Fruit fly (Drosophila melanogaster) whole organism, embryonic: ENCODE results near the gene CG12723.
A peak's percentile ranks its signal among the peaks of the same experiment; 100 is the strongest.

Experiments
- Aef1 ChIP-seq: fragments of 200-800 bp; sonication (Bioruptor generic); IDR thresholded peaks from 3 replicates; pipeline ENCODE4 v1.3.6; 2022; ENCODE audit warnings: missing biosample characterization, missing genetic modification characterization
- C15 ChIP-seq: fragments of 200-800 bp; sonication (Bioruptor generic); IDR thresholded peaks from 3 replicates; pipeline ENCODE4 v1.3.6; 2022; ENCODE audit warnings: missing biosample characterization, missing genetic modification characterization
- CG12659 ChIP-seq: fragments of 200-800 bp; sonication (Bioruptor generic); optimal IDR thresholded peaks from 3 replicates; lab custom pipeline; 2017; ENCODE audit warnings: mild to moderate bottlenecking, missing biosample characterization, missing genetic modification reagents, missing genetic modification characterization
- CG12769 ChIP-seq: fragments of 200-800 bp; sonication (Bioruptor generic); optimal IDR thresholded peaks from 2 replicates; lab custom pipeline; 2019; ENCODE audit warnings: missing biosample characterization, mild to moderate bottlenecking, missing genetic modification characterization, moderate library complexity
- CG14860 ChIP-seq: fragments of 200-800 bp; sonication (Bioruptor generic); IDR thresholded peaks from 3 replicates; pipeline ENCODE4 v1.3.6; 2022; ENCODE audit warnings: missing biosample characterization, missing genetic modification characterization; ENCODE audit not compliant: partially characterized antibody
- CG1602 ChIP-seq: fragments of 200-800 bp; sonication (Bioruptor generic); optimal IDR thresholded peaks from 3 replicates; lab custom pipeline; 2016; ENCODE audit warnings: missing biosample characterization, missing genetic modification characterization
- CG16813 ChIP-seq: fragments of 200-800 bp; sonication (Bioruptor generic); IDR thresholded peaks from 3 replicates; pipeline ENCODE4 v1.3.6; 2022; ENCODE audit warnings: missing biosample characterization, missing genetic modification characterization; ENCODE audit not compliant: partially characterized antibody
- CG17186 ChIP-seq: fragments of 200-800 bp; sonication (Bioruptor generic); optimal IDR thresholded peaks from 3 replicates; lab custom pipeline; 2017; ENCODE audit warnings: missing biosample characterization, missing genetic modification reagents, missing genetic modification characterization
- CG17829 ChIP-seq: fragments of 200-800 bp; optimal IDR thresholded peaks from 2 replicates; lab custom pipeline; 2019; ENCODE audit warnings: missing biosample characterization, mild to moderate bottlenecking, missing genetic modification characterization, moderate library complexity
- CG2199 ChIP-seq: fragments of 200-800 bp; sonication (Bioruptor generic); IDR thresholded peaks from 3 replicates; pipeline ENCODE4 v1.3.6; 2022; ENCODE audit warnings: missing biosample characterization, missing genetic modification characterization
- CG32767 ChIP-seq: fragments of 200-800 bp; sonication (Bioruptor generic); IDR thresholded peaks from 2 replicates; pipeline ENCODE4 v1.3.6; 2022; ENCODE audit warnings: missing biosample characterization, missing genetic modification characterization
- CG4404 ChIP-seq: fragments of 200-800 bp; sonication (Bioruptor generic); IDR thresholded peaks from 2 replicates; pipeline ENCODE4 v1.3.6; 2022; ENCODE audit warnings: missing biosample characterization, missing genetic modification characterization
- CG4707 ChIP-seq: fragments of 200-800 bp; sonication (Bioruptor generic); optimal IDR thresholded peaks from 2 replicates; lab custom pipeline; 2018; ENCODE audit warnings: missing biosample characterization, mild to moderate bottlenecking, missing genetic modification characterization, moderate library complexity
- CG5245 ChIP-seq: fragments of 200-800 bp; sonication (Bioruptor generic); optimal IDR thresholded peaks from 3 replicates; lab custom pipeline; 2016; ENCODE audit warnings: missing biosample characterization, missing genetic modification characterization
- CG6175 ChIP-seq: fragments of 200-800 bp; sonication (Bioruptor generic); IDR thresholded peaks from 3 replicates; pipeline ENCODE4 v1.3.6; 2022; ENCODE audit warnings: missing biosample characterization, missing genetic modification characterization
- CG6689 ChIP-seq: fragments of 200-800 bp; sonication (Bioruptor generic); IDR thresholded peaks from 2 replicates; pipeline ENCODE4 v1.3.6; 2022; ENCODE audit warnings: missing biosample characterization, missing genetic modification characterization
- CG8478 ChIP-seq: fragments of >200 bp; optimal IDR thresholded peaks from 2 replicates; lab custom pipeline; 2018
- CG8924 ChIP-seq: fragments of 200-800 bp; optimal IDR thresholded peaks from 3 replicates; lab custom pipeline; 2019; ENCODE audit warnings: missing biosample characterization, mild to moderate bottlenecking, missing genetic modification characterization, moderate library complexity
- CG9817 ChIP-seq: fragments of 200-800 bp; sonication (Bioruptor generic); optimal IDR thresholded peaks from 2 replicates; lab custom pipeline; 2018; ENCODE audit warnings: missing biosample characterization, mild to moderate bottlenecking, missing genetic modification characterization, moderate library complexity
- CG9876 ChIP-seq: fragments of 200-800 bp; sonication (Bioruptor generic); optimal IDR thresholded peaks from 2 replicates; lab custom pipeline; 2016; ENCODE audit warnings: missing biosample characterization, missing genetic modification characterization
- CG9932 ChIP-seq: fragments of 200-800 bp; sonication (Bioruptor generic); IDR thresholded peaks from 2 replicates; pipeline ENCODE4 v1.3.6; 2022; ENCODE audit warnings: missing biosample characterization, missing genetic modification characterization
- D19A ChIP-seq: fragments of 200-800 bp; optimal IDR thresholded peaks from 3 replicates; lab custom pipeline; 2019; ENCODE audit warnings: missing biosample characterization, mild to moderate bottlenecking, missing genetic modification characterization, moderate library complexity
- E2f2 ChIP-seq: fragments of 200-800 bp; sonication (Bioruptor generic); IDR thresholded peaks from 2 replicates; pipeline ENCODE4 v1.3.6; 2022; ENCODE audit warnings: missing biosample characterization, missing genetic modification characterization
- ERR ChIP-seq: fragments of 200-800 bp; sonication (Bioruptor generic); optimal IDR thresholded peaks from 2 replicates; lab custom pipeline; 2016; ENCODE audit warnings: missing biosample characterization, missing genetic modification characterization
- HLHmδ ChIP-seq: fragments of 200-800 bp; sonication (Bioruptor generic); optimal IDR thresholded peaks from 2 replicates; lab custom pipeline; 2018; ENCODE audit warnings: missing biosample characterization, mild to moderate bottlenecking, missing genetic modification characterization, moderate library complexity
- Hsf ChIP-seq: fragments of 200-800 bp; sonication (Bioruptor generic); optimal IDR thresholded peaks from 3 replicates; lab custom pipeline; 2016; ENCODE audit warnings: missing biosample characterization, missing genetic modification characterization
- Jarid2 ChIP-seq: fragments of 200-800 bp; sonication (Bioruptor generic); optimal IDR thresholded peaks from 3 replicates; lab custom pipeline; 2017; ENCODE audit warnings: mild to moderate bottlenecking, missing biosample characterization, missing genetic modification reagents, missing genetic modification characterization
- Med ChIP-seq: fragments of 200-800 bp; sonication (Bioruptor generic); peaks from one replicate; lab custom pipeline; 2016; ENCODE audit warnings: missing biosample characterization, missing genetic modification characterization, mild to moderate bottlenecking, inconsistent platforms, moderate library complexity
- NFAT ChIP-seq: fragments of 200-800 bp; sonication (Bioruptor generic); IDR thresholded peaks from 2 replicates; pipeline ENCODE4 v1.3.6; 2022; ENCODE audit warnings: missing biosample characterization, missing genetic modification characterization
- abd-A ChIP-seq: fragments of 200-800 bp; sonication (Bioruptor generic); optimal IDR thresholded peaks from 3 replicates; lab custom pipeline; 2019; ENCODE audit warnings: missing biosample characterization, mild to moderate bottlenecking, missing genetic modification characterization, moderate library complexity
- aop ChIP-seq: fragments of 200-800 bp; sonication (Bioruptor generic); IDR thresholded peaks from 2 replicates; pipeline ENCODE4 v1.3.6; 2022; ENCODE audit warnings: missing biosample characterization, missing genetic modification characterization
- ase ChIP-seq: fragments of 200-800 bp; sonication (Bioruptor generic); IDR thresholded peaks from 3 replicates; pipeline ENCODE4 v1.3.6; 2022; ENCODE audit warnings: missing biosample characterization, missing genetic modification characterization
- bigmax ChIP-seq: fragments of 200-800 bp; sonication (Bioruptor generic); optimal IDR thresholded peaks from 2 replicates; lab custom pipeline; 2018; ENCODE audit warnings: missing biosample characterization, mild to moderate bottlenecking, missing genetic modification characterization
- cg ChIP-seq: fragments of 200-800 bp; sonication (Bioruptor generic); optimal IDR thresholded peaks from 3 replicates; lab custom pipeline; 2019; ENCODE audit warnings: missing biosample characterization, mild to moderate bottlenecking, missing genetic modification characterization, moderate library complexity
- chm ChIP-seq: fragments of 200-800 bp; sonication (Bioruptor generic); IDR thresholded peaks from 2 replicates; pipeline ENCODE4 v1.3.6; 2022; ENCODE audit warnings: missing biosample characterization, missing genetic modification characterization
- dm ChIP-seq: fragments of 200-800 bp; sonication (Bioruptor generic); optimal IDR thresholded peaks from 3 replicates; lab custom pipeline; 2016; ENCODE audit warnings: missing biosample characterization, missing genetic modification characterization
- fd3F ChIP-seq: fragments of 200-800 bp; sonication (Bioruptor generic); optimal IDR thresholded peaks from 2 replicates; lab custom pipeline; 2018; ENCODE audit warnings: missing biosample characterization, mild to moderate bottlenecking, missing genetic modification characterization, moderate library complexity
- gcm ChIP-seq: fragments of 200-800 bp; sonication (Bioruptor generic); optimal IDR thresholded peaks from 2 replicates; lab custom pipeline; 2019; ENCODE audit warnings: missing biosample characterization, mild to moderate bottlenecking, missing genetic modification characterization, moderate library complexity
- gem ChIP-seq: fragments of 200-800 bp; sonication (Bioruptor generic); optimal IDR thresholded peaks from 2 replicates; lab custom pipeline; 2019; ENCODE audit warnings: missing biosample characterization, mild to moderate bottlenecking, missing genetic modification characterization, moderate library complexity
- her ChIP-seq: fragments of 200-800 bp; sonication (Bioruptor generic); optimal IDR thresholded peaks from 2 replicates; lab custom pipeline; 2016; ENCODE audit warnings: missing biosample characterization, missing genetic modification characterization
- knrl ChIP-seq: fragments of 200-800 bp; sonication (Bioruptor generic); IDR thresholded peaks from 3 replicates; pipeline ENCODE4 v1.3.6; 2022; ENCODE audit warnings: missing biosample characterization, missing genetic modification characterization; ENCODE audit not compliant: partially characterized antibody
- lilli ChIP-seq: fragments of 200-800 bp; sonication (Bioruptor generic); optimal IDR thresholded peaks from 3 replicates; lab custom pipeline; 2016; ENCODE audit warnings: missing biosample characterization, missing genetic modification characterization
- mam ChIP-seq: fragments of 200-800 bp; sonication (Bioruptor generic); optimal IDR thresholded peaks from 3 replicates; lab custom pipeline; 2016; ENCODE audit warnings: missing biosample characterization, missing genetic modification characterization
- nerfin-2 ChIP-seq: fragments of 200-800 bp; sonication (Bioruptor generic); IDR thresholded peaks from 2 replicates; pipeline ENCODE4 v1.3.6; 2022; ENCODE audit warnings: missing biosample characterization, missing genetic modification characterization; ENCODE audit not compliant: partially characterized antibody
- pan ChIP-seq, 4 experiments: fragments of >200 bp in 3 of 4; fragments of 200-800 bp in 1 of 4; sonication (Bioruptor generic) in 1 of 4; optimal IDR thresholded peaks in 3 of 4; IDR thresholded peaks in 1 of 4; 2 replicates each; pipeline versions ENCODE4 v1.3.6 to Lab custom; 2017 to 2022; ENCODE audit warnings: missing biosample characterization in 2 of 4, missing genetic modification characterization in 2 of 4, mixed read lengths in 1 of 4
- sna ChIP-seq: fragments of 200-800 bp; sonication (Bioruptor generic); IDR thresholded peaks from 2 replicates; pipeline ENCODE4 v1.3.6; 2022; ENCODE audit warnings: missing biosample characterization, missing genetic modification characterization; ENCODE audit not compliant: partially characterized antibody
- sr ChIP-seq: fragments of 200-800 bp; sonication (Bioruptor generic); IDR thresholded peaks from 3 replicates; pipeline ENCODE4 v1.3.6; 2022; ENCODE audit warnings: missing biosample characterization, missing genetic modification characterization
- stc ChIP-seq: fragments of 200-800 bp; sonication (Bioruptor generic); IDR thresholded peaks from 2 replicates; pipeline ENCODE4 v1.3.6; 2022; ENCODE audit warnings: missing biosample characterization, missing genetic modification characterization
- stwl ChIP-seq: fragments of 200-800 bp; sonication (Bioruptor generic); optimal IDR thresholded peaks from 3 replicates; lab custom pipeline; 2018; ENCODE audit warnings: missing biosample characterization, mild to moderate bottlenecking, missing genetic modification characterization, moderate library complexity
- tna ChIP-seq: fragments of 200-800 bp; sonication (Bioruptor generic); IDR thresholded peaks from 2 replicates; pipeline ENCODE4 v1.3.6; 2022; ENCODE audit warnings: missing biosample characterization, missing genetic modification characterization; ENCODE audit not compliant: partially characterized antibody
- wdn ChIP-seq: fragments of 200-800 bp; sonication (Bioruptor generic); IDR thresholded peaks from 2 replicates; pipeline ENCODE4 v1.3.6; 2022; ENCODE audit warnings: missing biosample characterization, missing genetic modification characterization

Gene CG12723

DNA sequence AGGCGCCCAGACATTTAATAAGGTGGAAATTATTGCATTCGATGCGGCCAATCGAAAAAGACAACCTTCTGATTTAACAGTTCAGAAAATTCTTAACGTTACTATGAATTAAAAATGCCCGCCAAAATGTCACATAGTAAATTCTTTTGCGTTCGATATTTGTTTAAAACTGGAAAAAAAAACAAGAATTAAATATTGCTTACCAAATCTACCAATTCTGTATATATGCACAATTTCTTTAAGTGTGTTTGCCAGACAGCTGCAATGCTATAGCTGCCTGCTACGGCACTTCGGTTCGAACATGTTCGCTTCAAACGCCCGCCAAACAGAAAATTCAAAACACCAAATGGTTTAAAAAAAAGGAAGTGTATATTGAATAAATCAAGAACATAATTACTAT is 22.4 kb upstream of the CG12723 start (continued):
- no peak for TF ChIP-seq CG2199 (GFP tag; lab: Robert Waterston, UW)
- TF ChIP-seq abd-A (tag; lab: Kevin White, UChicago) = no peak
- TF ChIP-seq CG32767 = peak; percentile 51
- TF ChIP-seq CG12659 (GFP tag; lab: Kevin White, UChicago) = peak; percentile 60
- TF ChIP-seq wdn (GFP tag; lab: Robert Waterston, UW) = peak; percentile 50
- TF ChIP-seq Med = peak; percentile 94
- peak; percentile 69 for TF ChIP-seq CG9932 (GFP tag; lab: Robert Waterston, UW)
- TF ChIP-seq pan (optimal IDR thresholded peaks at IDR 0.05; lab: Kevin White, UChicago) = no peak
- TF ChIP-seq pan (GFP tag; optimal IDR thresholded peaks at IDR 0.05 in 1 of 2, IDR thresholded peaks at IDR 0.05 in 1 of 2) = peak in 1 of 2 experiments; percentile 70
- TF ChIP-seq bigmax (GFP tag; lab: Kevin White, UChicago) = no peak
- peak; percentile 85 for TF ChIP-seq E2f2
- peak; percentile 40 for TF ChIP-seq CG5245 (GFP tag; lab: Kevin White, UChicago)
- TF ChIP-seq fd3F (GFP tag; lab: Kevin White, UChicago) = peak; percentile 9
- TF ChIP-seq aop (GFP tag; lab: Robert Waterston, UW) = no peak
- TF ChIP-seq stc (GFP tag; lab: Robert Waterston, UW) = peak; percentile 72
- peak; percentile 43 for TF ChIP-seq her (GFP tag; lab: Kevin White, UChicago)
- TF ChIP-seq CG4404 (GFP tag; lab: Robert Waterston, UW) = no peak
- TF ChIP-seq stwl = peak; percentile 52
- TF ChIP-seq Jarid2 (GFP tag; lab: Kevin White, UChicago) = peak; percentile 19
- no peak; the same call in 2 of the 3 replicates for TF ChIP-seq sr
- TF ChIP-seq CG12769 = peak; percentile 45
- no peak for TF ChIP-seq CG6175
- TF ChIP-seq tna (GFP tag; lab: Robert Waterston, UW) = no peak
- TF ChIP-seq ERR (GFP tag; lab: Kevin White, UChicago) = peak; percentile 54
- TF ChIP-seq gem = peak; percentile 78
- no peak for TF ChIP-seq C15
- TF ChIP-seq CG17186 = no peak
- no peak for TF ChIP-seq nerfin-2 (GFP tag; lab: Robert Waterston, UW)
- TF ChIP-seq CG8478 (lab: Kevin White, UChicago) = no peak
- no peak for TF ChIP-seq CG4707 (GFP tag; lab: Kevin White, UChicago)
- no peak; the same call in 2 of the 3 replicates for TF ChIP-seq knrl (GFP tag; lab: Robert Waterston, UW)
- peak; percentile 65 for TF ChIP-seq mam (GFP tag; lab: Kevin White, UChicago)
- no peak for TF ChIP-seq cg
- peak; percentile 8 for TF ChIP-seq D19A
- TF ChIP-seq CG14860 (GFP tag; lab: Robert Waterston, UW) = no peak
- TF ChIP-seq CG16813 (GFP tag; lab: Robert Waterston, UW) = no peak
- TF ChIP-seq CG17829 = peak; percentile 47
- TF ChIP-seq sna (GFP tag; lab: Robert Waterston, UW) = no peak
- TF ChIP-seq gcm = peak; percentile 47
- peak; percentile 80 for TF ChIP-seq Hsf (GFP tag; lab: Kevin White, UChicago)
- peak; percentile 32 for TF ChIP-seq CG9817 (tag; lab: Kevin White, UChicago)
- no peak for TF ChIP-seq CG9876 (GFP tag; lab: Kevin White, UChicago)
- peak; percentile 79 for TF ChIP-seq lilli (GFP tag; lab: Kevin White, UChicago)
- peak; percentile 55 for TF ChIP-seq CG1602 (GFP tag; lab: Kevin White, UChicago)
- peak; percentile 55 for TF ChIP-seq Aef1 (GFP tag; lab: Robert Waterston, UW)
- peak; percentile 69 for TF ChIP-seq CG6689 (GFP tag; lab: Robert Waterston, UW)
- no peak for TF ChIP-seq NFAT
- peak; percentile 23 for TF ChIP-seq dm (GFP tag; lab: Kevin White, UChicago)
- TF ChIP-seq HLHmδ (GFP tag; lab: Kevin White, UChicago) = no peak
- no peak for TF ChIP-seq CG8924 (tag; lab: Kevin White, UChicago)
- TF ChIP-seq chm (GFP tag; lab: Robert Waterston, UW) = peak; percentile 77
- peak; percentile 67; the same call in 2 of the 3 replicates for TF ChIP-seq ase (GFP tag; lab: Robert Waterston, UW)
